Fruit fly (Drosophila melanogaster): Measurements from ENCODE around the gene IPIP.

Gene IPIP

DNA sequence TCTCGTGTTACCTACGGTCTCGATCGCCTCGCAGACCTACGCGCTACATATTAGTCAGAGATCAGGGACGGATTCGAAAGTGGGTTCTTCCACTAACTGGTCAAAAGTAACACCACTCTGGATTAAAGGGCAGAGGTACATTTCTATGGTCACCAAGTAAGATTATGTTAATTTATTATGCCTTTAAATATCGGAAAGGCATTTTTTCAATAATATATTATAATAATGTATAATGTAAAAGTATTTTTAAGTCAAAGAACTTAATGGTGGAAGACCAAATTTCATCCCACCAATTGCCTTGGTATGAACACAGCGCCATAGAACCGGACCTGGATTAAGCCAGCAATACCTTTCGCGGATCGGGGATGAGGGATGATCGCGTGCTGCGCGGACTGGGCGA lies 25.0 kb upstream of the IPIP start (continued):
- TF ChIP-seq dysf (GFP tag; IDR thresholded peaks at IDR 0.05): 0 out of 3 replicates have a peak, but pooled peaks have one; percentile 9
- TF ChIP-seq nom (GFP tag; optimal IDR thresholded peaks at IDR 0.05): peak; percentile 64
- TF ChIP-seq CG10979 (tag; optimal IDR thresholded peaks at IDR 0.05): peak; percentile 47
- TF ChIP-seq CG15601 (tag; optimal IDR thresholded peaks at IDR 0.05): peak; percentile 17
- peak; percentile 29 for TF ChIP-seq dmrt99B (tag; optimal IDR thresholded peaks at IDR 0.05)
- TF ChIP-seq CG6791 (GFP tag; IDR thresholded peaks at IDR 0.05; ENCODE audit: partially characterized antibody): no peak
- no peak for TF ChIP-seq ftz-f1 (GFP tag; optimal IDR thresholded peaks at IDR 0.05)
- TF ChIP-seq Fer2 (tag; optimal IDR thresholded peaks at IDR 0.05): no peak
- TF ChIP-seq nmo (GFP tag; optimal IDR thresholded peaks at IDR 0.05): peak; percentile 57
- TF ChIP-seq D19A (tag; optimal IDR thresholded peaks at IDR 0.05): peak; percentile 44
- TF ChIP-seq Xrp1 (GFP tag; IDR thresholded peaks at IDR 0.05): peak; percentile 62
- TF ChIP-seq CG17829 (tag; optimal IDR thresholded peaks at IDR 0.05): peak; percentile 40
- peak; percentile 70 for TF ChIP-seq CG2712 (tag; optimal IDR thresholded peaks at IDR 0.05)
- no peak for TF ChIP-seq CoRest (tag; optimal IDR thresholded peaks at IDR 0.05)
- TF ChIP-seq sisA (GFP tag; IDR thresholded peaks at IDR 0.05): 0 out of 2 replicates have a peak, but pooled peaks have one; percentile 27
- TF ChIP-seq trem (tag; optimal IDR thresholded peaks at IDR 0.05): peak; percentile 7
- TF ChIP-seq CG4404 (GFP tag; IDR thresholded peaks at IDR 0.05): peak; percentile 68
- TF ChIP-seq CG4424 (GFP tag; optimal IDR thresholded peaks at IDR 0.05): peak; percentile 13
- peak; percentile 13 for TF ChIP-seq dmrt11E (tag; optimal IDR thresholded peaks at IDR 0.05)

dm6 chr2L:6024345-6024907 lies 23.4 kb upstream of the IPIP start, which contains the start of gene CG9107:
TSS of gene CG9107 (minus strand) at chr2L:6024539.
- TF ChIP-seq CG11504 (tag; optimal IDR thresholded peaks at IDR 0.05): peak; percentile 0
- 0 out of 3 replicates have a peak, but pooled peaks have one; percentile 16 for TF ChIP-seq CG34224 (GFP tag; IDR thresholded peaks at IDR 0.05; ENCODE audit: partially characterized antibody)
- TF ChIP-seq Ada2b (GFP tag; IDR thresholded peaks at IDR 0.05): no peak
- peak; percentile 12 for TF ChIP-seq Ets97D (GFP tag; optimal IDR thresholded peaks at IDR 0.05)
- TF ChIP-seq Med (GFP tag): peak; percentile 44
- TF ChIP-seq zen (tag; optimal IDR thresholded peaks at IDR 0.05): peak; percentile 22
- peak; percentile 64 for TF ChIP-seq CG14710 (tag; optimal IDR thresholded peaks at IDR 0.05)
- 0 out of 2 replicates have a peak, but pooled peaks have one; percentile 11 for TF ChIP-seq CG31441 (GFP tag; IDR thresholded peaks at IDR 0.05)
- 0 out of 3 replicates have a peak, but pooled peaks have one; percentile 11 for TF ChIP-seq CG14860 (GFP tag; IDR thresholded peaks at IDR 0.05; ENCODE audit: partially characterized antibody)
- no peak for TF ChIP-seq run (tag; optimal IDR thresholded peaks at IDR 0.05)
- peak; percentile 6 for TF ChIP-seq CG2712 (tag; optimal IDR thresholded peaks at IDR 0.05)
- TF ChIP-seq knrl (GFP tag; IDR thresholded peaks at IDR 0.05; ENCODE audit: partially characterized antibody): peak; percentile 43; the same call in 1 of the 3 replicates
- no peak for TF ChIP-seq onecut (GFP tag; IDR thresholded peaks at IDR 0.05)
- peak; percentile 42; the same call in 1 of the 3 replicates for TF ChIP-seq ci (GFP tag; IDR thresholded peaks at IDR 0.05)
- TF ChIP-seq dm (GFP tag; optimal IDR thresholded peaks at IDR 0.05): peak; percentile 92
- no peak for TF ChIP-seq maf-S (GFP tag; optimal IDR thresholded peaks at IDR 0.05)
- TF ChIP-seq pan (optimal IDR thresholded peaks at IDR 0.05): no peak
- no peak for TF ChIP-seq pan (GFP tag; optimal IDR thresholded peaks at IDR 0.05 in 1 of 2, IDR thresholded peaks at IDR 0.05 in 1 of 2)
- peak; percentile 18 for TF ChIP-seq Sry-δ (GFP tag; optimal IDR thresholded peaks at IDR 0.05)
- no peak for TF ChIP-seq Spps (tag; optimal IDR thresholded peaks at IDR 0.05)
- TF ChIP-seq Lhr (GFP tag; optimal IDR thresholded peaks at IDR 0.05): peak; percentile 25
- peak; percentile 34 for TF ChIP-seq CG10267 (tag; optimal IDR thresholded peaks at IDR 0.05)
- TF ChIP-seq fd3F (GFP tag; optimal IDR thresholded peaks at IDR 0.05): no peak
- no peak for TF ChIP-seq abd-A (tag; optimal IDR thresholded peaks at IDR 0.05)
- TF ChIP-seq HmgZ (tag; optimal IDR thresholded peaks at IDR 0.05): no peak
- TF ChIP-seq amos (GFP tag; IDR thresholded peaks at IDR 0.05; ENCODE audit: partially characterized antibody): peak; percentile 18; the same call in 1 of the 2 replicates
- peak; percentile 63 for TF ChIP-seq phol (tag; optimal IDR thresholded peaks at IDR 0.05)
- peak; percentile 69 for TF ChIP-seq Ets65A (GFP tag)
- peak; percentile 47 for TF ChIP-seq CG4617 (GFP tag; optimal IDR thresholded peaks at IDR 0.05; ENCODE audit: borderline replicate concordance)
- peak; percentile 39 for TF ChIP-seq CG15514 (GFP tag; optimal IDR thresholded peaks at IDR 0.05)
- peak; percentile 36 for TF ChIP-seq CG17829 (tag; optimal IDR thresholded peaks at IDR 0.05)
